Worm (Caenorhabditis elegans): ENCODE results near the gene W03A5.6.
A peak's percentile ranks its signal among the peaks of the same experiment; 100 is the strongest.

ce11 chrIII:5419527-5419926 is 20.9 kb downstream of the W03A5.6 start:
- TF ChIP-seq fos-1 (tag; optimal IDR thresholded peaks at IDR 0.05) (no peak), snpc-4 (tag; optimal IDR thresholded peaks at IDR 0.05) (no peak), alr-1 (tag; optimal IDR thresholded peaks at IDR 0.05) (no peak), lin-13 (GFP tag; optimal IDR thresholded peaks at IDR 0.05) (no peak), unc-39 (tag; optimal IDR thresholded peaks at IDR 0.05) (no peak), blmp-1 (tag; optimal IDR thresholded peaks at IDR 0.05; ENCODE audit: insufficient read depth) (peak; percentile 63), nhr-10 (tag; optimal IDR thresholded peaks at IDR 0.05) (no peak), crh-2 (tag; optimal IDR thresholded peaks at IDR 0.05) (no peak), dmd-4 (tag; optimal IDR thresholded peaks at IDR 0.05) (no peak), mdl-1 (tag; optimal IDR thresholded peaks at IDR 0.05) (no peak), lin-39 (tag; optimal IDR thresholded peaks at IDR 0.05) (no peak)

Measured in whole organism, L2 larva.